Worm (Caenorhabditis elegans): ENCODE data around the gene hen-1.
A peak's percentile ranks its signal among the peaks of the same experiment; 100 is the strongest.

hen-1 gene

ce11 chrX:7131206-7131605 lies 14.4 kb upstream of the hen-1 start:
- TF ChIP-seq mls-2 (tag; optimal IDR thresholded peaks at IDR 0.05) (no peak), ceh-39 (tag; optimal IDR thresholded peaks at IDR 0.05) (no peak), nhr-76 (tag; optimal IDR thresholded peaks at IDR 0.05) (no peak), unc-120 (tag; optimal IDR thresholded peaks at IDR 0.05; ENCODE audit: poor library complexity, severe bottlenecking) (no peak), lin-13 (tag; optimal IDR thresholded peaks at IDR 0.05) (no peak), unc-62 (GFP tag; optimal IDR thresholded peaks at IDR 0.05) (no peak), elt-1 (tag; optimal IDR thresholded peaks at IDR 0.05; ENCODE audit: borderline replicate concordance, insufficient read depth) (no peak), ztf-11 (tag; optimal IDR thresholded peaks at IDR 0.05) (no peak), sptf-1 (tag; optimal IDR thresholded peaks at IDR 0.05) (no peak), zip-8 (tag; optimal IDR thresholded peaks at IDR 0.05) (no peak), drap-1 (GFP tag; optimal IDR thresholded peaks at IDR 0.05) (no peak), sem-2 (GFP tag; optimal IDR thresholded peaks at IDR 0.05) (no peak), nhr-12 (tag; optimal IDR thresholded peaks at IDR 0.05) (no peak), flh-1 (GFP tag; optimal IDR thresholded peaks at IDR 0.05) (no peak), mab-5 (tag; optimal IDR thresholded peaks at IDR 0.05) (no peak)

ce11 chrX:7129460-7129859 lies 12.7 kb upstream of the hen-1 start:
- TF ChIP-seq drap-1 (GFP tag; optimal IDR thresholded peaks at IDR 0.05), result no peak
- TF ChIP-seq elt-1 (tag; optimal IDR thresholded peaks at IDR 0.05; ENCODE audit: borderline replicate concordance, insufficient read depth), result peak; percentile 1

DNA sequence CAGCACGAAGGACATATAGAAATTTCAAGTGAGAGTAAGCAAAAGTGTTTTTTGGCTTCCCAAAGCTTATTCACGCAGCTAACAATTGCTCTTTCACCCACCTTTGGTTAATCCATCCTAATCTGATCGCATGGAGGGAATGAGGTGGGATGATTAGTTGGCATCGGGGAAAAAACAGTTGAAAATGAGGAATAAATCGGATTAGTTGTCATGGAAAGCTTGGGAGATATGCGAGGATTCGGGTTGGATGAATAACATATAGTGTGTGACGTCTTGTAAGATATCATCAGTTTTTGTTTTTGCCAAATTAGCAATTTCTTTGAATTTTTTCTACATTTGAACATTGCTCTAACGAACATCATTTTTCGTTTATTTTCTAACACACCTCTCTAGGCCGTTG lies 11.8 kb upstream of the hen-1 start:
- TF ChIP-seq sem-2 (GFP tag; optimal IDR thresholded peaks at IDR 0.05) (no peak), nhr-28 (tag; optimal IDR thresholded peaks at IDR 0.05) (no peak), snpc-4 (tag; optimal IDR thresholded peaks at IDR 0.05) (no peak), flh-1 (GFP tag; optimal IDR thresholded peaks at IDR 0.05) (no peak), unc-120 (tag; optimal IDR thresholded peaks at IDR 0.05; ENCODE audit: poor library complexity, severe bottlenecking) (no peak), unc-62 (GFP tag; optimal IDR thresholded peaks at IDR 0.05) (no peak), elt-3 (tag; optimal IDR thresholded peaks at IDR 0.05) (no peak), sptf-1 (tag; optimal IDR thresholded peaks at IDR 0.05) (no peak), unc-39 (tag; optimal IDR thresholded peaks at IDR 0.05) (no peak)

ce11 chrX:7126348-7126747 lies 9.6 kb upstream of the hen-1 start, which contains the start of gene ist-1:
Gene ist-1 (plus strand): TSS chrX:7126648.
- TF ChIP-seq mls-2 (tag; optimal IDR thresholded peaks at IDR 0.05) (no peak), hlh-1 (tag; optimal IDR thresholded peaks at IDR 0.05) (no peak), lin-13 (tag; optimal IDR thresholded peaks at IDR 0.05) (no peak), pha-4 (tag; optimal IDR thresholded peaks at IDR 0.05) (no peak), mab-5 (tag; optimal IDR thresholded peaks at IDR 0.05) (no peak), sem-2 (GFP tag; optimal IDR thresholded peaks at IDR 0.05) (no peak), ceh-43 (GFP tag; optimal IDR thresholded peaks at IDR 0.05) (no peak), ceh-83 (GFP tag; optimal IDR thresholded peaks at IDR 0.05) (no peak), lin-32 (GFP tag; optimal IDR thresholded peaks at IDR 0.05) (no peak), unc-120 (tag; optimal IDR thresholded peaks at IDR 0.05; ENCODE audit: poor library complexity, severe bottlenecking) (no peak), M03D4.4 (tag; optimal IDR thresholded peaks at IDR 0.05) (no peak)

- TF ChIP-seq pha-4 (tag; optimal IDR thresholded peaks at IDR 0.05) (no peak), bed-3 (GFP tag; optimal IDR thresholded peaks at IDR 0.05) (no peak)
Observed at ce11 chrX:7125178-7125577, 8.4 kb upstream of the hen-1 start.

DNA sequence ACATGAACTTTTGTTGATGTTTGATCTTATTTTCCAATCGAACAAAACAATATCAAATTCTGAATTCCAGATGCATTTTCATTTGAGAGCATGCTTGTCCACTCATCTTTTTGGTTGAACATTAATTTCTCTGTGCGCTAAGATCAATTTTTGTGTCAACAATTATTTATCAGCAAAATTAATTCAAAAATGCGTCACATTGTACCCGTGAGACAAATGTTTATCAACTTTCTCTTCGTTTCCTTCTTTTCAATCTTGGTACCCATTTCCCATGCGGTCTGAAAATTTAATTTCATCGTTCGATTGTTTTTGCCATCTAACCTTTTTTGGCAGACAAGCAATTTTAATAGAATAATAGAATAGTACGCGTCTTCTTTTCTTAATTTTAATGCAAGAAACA lies 7.2 kb upstream of the hen-1 start:
- no peak for TF ChIP-seq nhr-237 (tag; optimal IDR thresholded peaks at IDR 0.05)
- TF ChIP-seq ceh-39 (tag; optimal IDR thresholded peaks at IDR 0.05), result no peak
- TF ChIP-seq drap-1 (GFP tag; optimal IDR thresholded peaks at IDR 0.05), result no peak
- no peak for TF ChIP-seq lin-32 (GFP tag; optimal IDR thresholded peaks at IDR 0.05)
- no peak for TF ChIP-seq unc-39 (tag; optimal IDR thresholded peaks at IDR 0.05)

ce11 chrX:7122655-7123054 lies 5.9 kb upstream of the hen-1 start:
- no peak for TF ChIP-seq blmp-1 (tag; optimal IDR thresholded peaks at IDR 0.05)
- no peak for TF ChIP-seq mep-1 (tag; optimal IDR thresholded peaks at IDR 0.05)
- TF ChIP-seq ceh-39 (tag; optimal IDR thresholded peaks at IDR 0.05), result no peak
- no peak for TF ChIP-seq drap-1 (GFP tag; optimal IDR thresholded peaks at IDR 0.05)
- TF ChIP-seq tbx-8 (GFP tag; optimal IDR thresholded peaks at IDR 0.05), result no peak
- no peak for TF ChIP-seq nhr-76 (tag; optimal IDR thresholded peaks at IDR 0.05)
- no peak for TF ChIP-seq zip-8 (tag; optimal IDR thresholded peaks at IDR 0.05)
- no peak for TF ChIP-seq elt-3 (tag; optimal IDR thresholded peaks at IDR 0.05)
- no peak for TF ChIP-seq nhr-2 (tag; optimal IDR thresholded peaks at IDR 0.05)
- no peak for TF ChIP-seq ceh-43 (GFP tag; optimal IDR thresholded peaks at IDR 0.05)
- no peak for TF ChIP-seq ham-2 (GFP tag; optimal IDR thresholded peaks at IDR 0.05)
- no peak for TF ChIP-seq lin-32 (GFP tag; optimal IDR thresholded peaks at IDR 0.05)
- TF ChIP-seq sptf-1 (tag; optimal IDR thresholded peaks at IDR 0.05), result no peak
- no peak for TF ChIP-seq nhr-12 (tag; optimal IDR thresholded peaks at IDR 0.05)
- no peak for TF ChIP-seq ces-1 (GFP tag; optimal IDR thresholded peaks at IDR 0.05)
- TF ChIP-seq mab-5 (tag; optimal IDR thresholded peaks at IDR 0.05), result no peak
- no peak for TF ChIP-seq unc-62 (GFP tag; optimal IDR thresholded peaks at IDR 0.05)
- no peak for TF ChIP-seq nhr-237 (tag; optimal IDR thresholded peaks at IDR 0.05)
- no peak for TF ChIP-seq mls-2 (tag; optimal IDR thresholded peaks at IDR 0.05)
- TF ChIP-seq bed-3 (GFP tag; optimal IDR thresholded peaks at IDR 0.05), result no peak

All from whole organism, mixed stage, embryonic.